Worm (Caenorhabditis elegans) whole organism, early embryonic: ENCODE data around the gene col-8.

ENCODE experiments used
- B0310.2 ChIP-seq: sonication (generic microtip); optimal IDR thresholded peaks from 2 replicates; lab custom pipeline; 2016; ENCODE audit warnings: mild to moderate bottlenecking, missing genetic modification characterization, missing compliant biosample characterization
- F13C5.2 ChIP-seq: sonication (generic microtip); optimal IDR thresholded peaks from 2 replicates; lab custom pipeline; 2017; ENCODE audit warnings: mild to moderate bottlenecking, missing genetic modification characterization, inconsistent platforms, missing compliant biosample characterization
- ama-1 ChIP-seq: fragments of 150-350 bp; optimal IDR thresholded peaks from 2 replicates; lab custom pipeline; 2014
- ceh-13 ChIP-seq: fragments of 200-800 bp; sonication (Bioruptor generic); optimal IDR thresholded peaks from 2 replicates; lab custom pipeline; 2018; ENCODE audit warnings: mild to moderate bottlenecking, missing genetic modification characterization, missing compliant biosample characterization
- ceh-36 ChIP-seq: sonication (generic microtip); optimal IDR thresholded peaks from 2 replicates; lab custom pipeline; 2016; ENCODE audit warnings: missing genetic modification characterization, inconsistent platforms, missing compliant biosample characterization
- ets-7 ChIP-seq: sonication (generic microtip); optimal IDR thresholded peaks from 2 replicates; lab custom pipeline; 2016; ENCODE audit warnings: missing genotype, missing genetic modification characterization, missing compliant biosample characterization
- flt-1 ChIP-seq: fragments of 200-800 bp; sonication (Bioruptor generic); IDR thresholded peaks from 2 replicates; pipeline ENCODE4 v1.3.6; 2022; ENCODE audit warnings: missing genetic modification characterization, missing compliant biosample characterization
- hmg-4 ChIP-seq: fragments of 200-800 bp; sonication (Bioruptor generic); optimal IDR thresholded peaks from 2 replicates; lab custom pipeline; 2018; ENCODE audit warnings: mild to moderate bottlenecking, missing genetic modification characterization, missing compliant biosample characterization
- hnd-1 ChIP-seq: sonication (generic microtip); optimal IDR thresholded peaks from 2 replicates; lab custom pipeline; 2016; ENCODE audit warnings: missing genetic modification characterization, missing compliant biosample characterization
- pes-1 ChIP-seq: fragments of 200-800 bp; sonication (Bioruptor generic); IDR thresholded peaks from 2 replicates; pipeline ENCODE4 v1.3.6; 2022; ENCODE audit warnings: missing genetic modification reagents, missing genetic modification characterization, missing compliant biosample characterization
- scrt-1 ChIP-seq: fragments of 200-800 bp; sonication (Bioruptor generic); IDR thresholded peaks from 2 replicates; pipeline ENCODE4 v1.3.6; 2022; ENCODE audit warnings: missing genetic modification characterization, missing compliant biosample characterization
- sea-1 ChIP-seq: fragments of 200-800 bp; sonication (Bioruptor generic); conservative IDR thresholded peaks from 2 replicates; pipeline ENCODE4 v1.3.6; 2022; ENCODE audit warnings: missing genetic modification characterization, missing compliant biosample characterization
- tbx-11 ChIP-seq: fragments of 200-800 bp; sonication (Bioruptor generic); IDR thresholded peaks from 2 replicates; pipeline ENCODE4 v1.3.6; 2022; ENCODE audit warnings: missing genetic modification characterization, missing compliant biosample characterization
- tra-4 ChIP-seq: sonication (generic microtip); optimal IDR thresholded peaks from 2 replicates; lab custom pipeline; 2017; ENCODE audit warnings: missing genetic modification characterization, missing compliant biosample characterization

ce11 chrIII:6979584-6979983 lies 40.8 kb downstream of the col-8 start, which contains the start of gene ceh-20:
- TF ChIP-seq ceh-13: no peak
- TF ChIP-seq scrt-1 (GFP tag; lab: Robert Waterston, UW): no peak
- no peak for TF ChIP-seq tbx-11
- no peak for TF ChIP-seq tra-4 (tag; lab: Kevin White, UChicago)
- no peak for TF ChIP-seq hnd-1 (tag; lab: Kevin White, UChicago)
- TF ChIP-seq ceh-36 (tag; lab: Kevin White, UChicago): no peak
- no peak for TF ChIP-seq flt-1 (GFP tag; lab: Robert Waterston, UW)
- TF ChIP-seq sea-1 (GFP tag; lab: Robert Waterston, UW): no peak
- TF ChIP-seq ama-1 (lab: Kevin White, UChicago): no peak
- no peak for TF ChIP-seq F13C5.2 (tag; lab: Kevin White, UChicago)
- no peak for TF ChIP-seq hmg-4
- no peak for TF ChIP-seq pes-1
- no peak for TF ChIP-seq B0310.2 (tag; lab: Kevin White, UChicago)
- no peak for TF ChIP-seq ets-7 (tag; lab: Kevin White, UChicago)
